Worm (Caenorhabditis elegans) whole organism, mixed stage, embryonic: ENCODE data around the gene Y73F4A.2.

Experiments used
- M03D4.4 ChIP-seq: sonication (generic microtip); optimal IDR thresholded peaks from 2 replicates; lab custom pipeline; 2017; ENCODE audit warnings: mild to moderate bottlenecking, missing genetic modification characterization, missing compliant biosample characterization
- bed-3 ChIP-seq: fragments of 200-800 bp; sonication (Bioruptor generic); optimal IDR thresholded peaks from 3 replicates; lab custom pipeline; 2018; ENCODE audit warnings: mild to moderate bottlenecking, missing genetic modification characterization, moderate library complexity, missing compliant biosample characterization
- blmp-1 ChIP-seq: fragments of 150-350 bp; optimal IDR thresholded peaks from 2 replicates; lab custom pipeline; 2014; ENCODE audit warnings: missing biosample characterization, missing genetic modification characterization
- ceh-39 ChIP-seq: fragments of 150-350 bp; optimal IDR thresholded peaks from 2 replicates; lab custom pipeline; 2014; ENCODE audit warnings: missing biosample characterization, missing genetic modification characterization
- ceh-43 ChIP-seq: fragments of 200-800 bp; sonication (Bioruptor generic); optimal IDR thresholded peaks from 2 replicates; lab custom pipeline; 2018; ENCODE audit warnings: mild to moderate bottlenecking, missing genetic modification characterization, moderate library complexity, missing compliant biosample characterization
- ceh-83 ChIP-seq: fragments of 200-800 bp; sonication (Bioruptor generic); optimal IDR thresholded peaks from 2 replicates; lab custom pipeline; 2018; ENCODE audit warnings: mild to moderate bottlenecking, missing genetic modification characterization, missing compliant biosample characterization
- cnd-1 ChIP-seq: fragments of 200-800 bp; sonication (Bioruptor generic); optimal IDR thresholded peaks from 2 replicates; lab custom pipeline; 2018; ENCODE audit warnings: mild to moderate bottlenecking, missing genetic modification characterization, missing compliant biosample characterization
- drap-1 ChIP-seq: fragments of 200-800 bp; sonication (Bioruptor generic); optimal IDR thresholded peaks from 3 replicates; lab custom pipeline; 2018; ENCODE audit warnings: mild to moderate bottlenecking, missing genetic modification characterization, missing compliant biosample characterization
- elt-1 ChIP-seq: sonication (generic microtip); optimal IDR thresholded peaks from 2 replicates; lab custom pipeline; 2017; ENCODE audit warnings: missing genetic modification characterization, mild to moderate bottlenecking, missing compliant biosample characterization, antibody characterized with exemption, moderate library complexity, borderline replicate concordance; ENCODE audit not compliant: insufficient read depth
- elt-3 ChIP-seq: fragments of 150-350 bp; optimal IDR thresholded peaks from 2 replicates; lab custom pipeline; 2014; ENCODE audit warnings: missing biosample characterization, missing genetic modification characterization
- flh-1 ChIP-seq: fragments of 200-800 bp; sonication (Bioruptor generic); optimal IDR thresholded peaks from 2 replicates; lab custom pipeline; 2018; ENCODE audit warnings: mild to moderate bottlenecking, missing genetic modification characterization, moderate library complexity, missing compliant biosample characterization
- ham-2 ChIP-seq: fragments of 200-800 bp; sonication (Bioruptor generic); optimal IDR thresholded peaks from 2 replicates; lab custom pipeline; 2018; ENCODE audit warnings: mild to moderate bottlenecking, missing genetic modification characterization, missing compliant biosample characterization
- hlh-1 ChIP-seq: fragments of 150-350 bp; optimal IDR thresholded peaks from 2 replicates; lab custom pipeline; 2014; ENCODE audit warnings: missing biosample characterization, missing genetic modification reagents, missing genetic modification characterization
- lin-13 ChIP-seq: fragments of 150-350 bp; optimal IDR thresholded peaks from 2 replicates; lab custom pipeline; 2014; ENCODE audit warnings: missing biosample characterization, missing genetic modification characterization
- lin-32 ChIP-seq: fragments of 200-800 bp; sonication (Bioruptor generic); optimal IDR thresholded peaks from 2 replicates; lab custom pipeline; 2018; ENCODE audit warnings: mild to moderate bottlenecking, missing genetic modification characterization, missing compliant biosample characterization
- lsy-2 ChIP-seq: fragments of 150-350 bp; optimal IDR thresholded peaks from 2 replicates; lab custom pipeline; 2014; ENCODE audit warnings: missing biosample characterization, missing genetic modification characterization
- mab-5 ChIP-seq: fragments of 150-350 bp; optimal IDR thresholded peaks from 2 replicates; lab custom pipeline; 2014; ENCODE audit warnings: missing biosample characterization, missing genetic modification characterization
- mep-1 ChIP-seq: fragments of 150-350 bp; optimal IDR thresholded peaks from 2 replicates; lab custom pipeline; 2017; ENCODE audit warnings: missing biosample characterization, missing genetic modification reagents, missing genetic modification characterization, inconsistent platforms
- mls-2 ChIP-seq: sonication (generic microtip); optimal IDR thresholded peaks from 2 replicates; lab custom pipeline; 2016; ENCODE audit warnings: mild to moderate bottlenecking, missing genetic modification characterization, moderate library complexity, missing compliant biosample characterization
- nhr-12 ChIP-seq: fragments of 150-350 bp; optimal IDR thresholded peaks from 2 replicates; lab custom pipeline; 2014; ENCODE audit warnings: missing biosample characterization, missing genetic modification characterization
- nhr-2 ChIP-seq: fragments of 150-350 bp; optimal IDR thresholded peaks from 2 replicates; lab custom pipeline; 2014; ENCODE audit warnings: missing biosample characterization, missing genetic modification characterization
- nhr-28 ChIP-seq: fragments of 150-350 bp; optimal IDR thresholded peaks from 2 replicates; lab custom pipeline; 2014; ENCODE audit warnings: missing biosample characterization, missing genetic modification characterization
- pha-4 ChIP-seq: fragments of 150-350 bp; optimal IDR thresholded peaks from 2 replicates; lab custom pipeline; 2018; ENCODE audit warnings: missing biosample characterization, missing genetic modification reagents, missing genetic modification characterization
- snpc-4 ChIP-seq: fragments of 150-350 bp; optimal IDR thresholded peaks from 2 replicates; lab custom pipeline; 2014; ENCODE audit warnings: missing biosample characterization, missing genetic modification characterization
- sptf-1 ChIP-seq: sonication (generic microtip); optimal IDR thresholded peaks from 2 replicates; lab custom pipeline; 2017; ENCODE audit warnings: mild to moderate bottlenecking, missing genetic modification characterization, moderate library complexity, missing compliant biosample characterization
- tbx-8 ChIP-seq: fragments of 200-800 bp; sonication (Bioruptor generic); optimal IDR thresholded peaks from 2 replicates; lab custom pipeline; 2018; ENCODE audit warnings: mild to moderate bottlenecking, missing genetic modification characterization, moderate library complexity, missing compliant biosample characterization
- unc-39 ChIP-seq: fragments of 150-350 bp; optimal IDR thresholded peaks from 2 replicates; lab custom pipeline; 2014; ENCODE audit warnings: missing biosample characterization, missing genetic modification characterization
- unc-62 ChIP-seq: fragments of 150-350 bp; optimal IDR thresholded peaks from 2 replicates; lab custom pipeline; 2014; ENCODE audit warnings: missing biosample characterization, missing genetic modification reagents, missing genetic modification characterization
- zip-8 ChIP-seq: fragments of 150-350 bp; optimal IDR thresholded peaks from 2 replicates; lab custom pipeline; 2014; ENCODE audit warnings: missing biosample characterization, missing genetic modification characterization
- ztf-11 ChIP-seq: fragments of 150-350 bp; optimal IDR thresholded peaks from 2 replicates; lab custom pipeline; 2014; ENCODE audit warnings: missing biosample characterization, missing genetic modification characterization

Gene Y73F4A.2

DNA sequence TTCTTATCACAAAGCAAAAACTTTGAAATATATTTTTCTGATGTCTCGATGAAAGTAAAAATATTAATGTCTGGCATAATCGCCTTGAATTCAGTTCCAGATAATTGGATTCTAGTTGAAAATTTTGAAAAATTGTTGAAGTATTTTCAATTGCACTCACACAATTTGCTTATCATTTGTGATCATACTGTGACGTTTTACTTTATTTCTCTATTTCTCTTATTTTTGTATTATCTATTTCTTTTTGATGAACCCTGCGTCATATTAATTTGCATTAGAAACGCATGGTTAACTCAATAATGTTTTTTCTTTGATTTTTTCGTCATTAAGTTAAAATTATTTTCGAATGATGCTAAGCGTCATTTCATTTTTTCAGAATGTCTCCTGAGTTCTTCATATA lies 32.9 kb downstream of the Y73F4A.2 start, which contains the start of gene C53D6.11:
C53D6.11 (plus strand) TSS at position 328 of the 400 bp plus-strand sequence.
- TF ChIP-seq nhr-12 (tag; lab: Kevin White, UChicago) = no peak
- TF ChIP-seq snpc-4 (tag; lab: Kevin White, UChicago) = no peak
- TF ChIP-seq ham-2 (GFP tag; lab: Kevin White, UChicago) = no peak
- no peak for TF ChIP-seq ceh-43 (GFP tag; lab: Kevin White, UChicago)
- no peak for TF ChIP-seq drap-1 (GFP tag; lab: Kevin White, UChicago)
- TF ChIP-seq ztf-11 (tag; lab: Kevin White, UChicago) = no peak
- TF ChIP-seq, all 35 proteins: peak for 0

DNA sequence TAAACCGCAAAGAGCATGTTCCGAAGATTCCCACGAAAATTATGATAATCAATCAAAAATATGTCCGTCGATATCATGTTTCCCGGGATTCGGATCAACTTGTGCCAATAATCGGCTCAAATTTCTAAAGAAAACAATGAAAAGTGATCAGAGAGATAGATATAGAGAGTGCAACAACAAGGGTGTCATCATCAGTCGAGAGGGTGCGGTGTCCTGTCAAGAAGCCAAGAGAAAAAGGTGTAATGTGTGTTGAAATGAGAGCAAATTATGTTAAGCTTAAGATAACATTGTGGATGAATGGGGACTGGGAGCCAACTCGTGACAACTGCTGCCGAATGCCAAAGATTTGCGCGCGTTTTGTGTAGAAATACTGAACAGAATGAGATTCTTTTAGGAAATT lies 35.2 kb downstream of the Y73F4A.2 start:
- TF ChIP-seq sptf-1 (tag; lab: Kevin White, UChicago) (no peak), elt-3 (no peak), blmp-1 (tag; lab: Kevin White, UChicago) (no peak), nhr-2 (no peak), unc-39 (tag; lab: Kevin White, UChicago) (no peak), ceh-39 (no peak), lin-13 (no peak), unc-62 (GFP tag; lab: Kevin White, UChicago) (peak; percentile 72), nhr-12 (tag; lab: Kevin White, UChicago) (no peak), nhr-28 (tag; lab: Kevin White, UChicago) (no peak), ztf-11 (tag; lab: Kevin White, UChicago) (no peak), hlh-1 (peak; percentile 74), ceh-43 (GFP tag; lab: Kevin White, UChicago) (no peak), mls-2 (tag; lab: Kevin White, UChicago) (no peak), cnd-1 (tag; lab: Kevin White, UChicago) (no peak), tbx-8 (GFP tag; lab: Kevin White, UChicago) (no peak)

DNA sequence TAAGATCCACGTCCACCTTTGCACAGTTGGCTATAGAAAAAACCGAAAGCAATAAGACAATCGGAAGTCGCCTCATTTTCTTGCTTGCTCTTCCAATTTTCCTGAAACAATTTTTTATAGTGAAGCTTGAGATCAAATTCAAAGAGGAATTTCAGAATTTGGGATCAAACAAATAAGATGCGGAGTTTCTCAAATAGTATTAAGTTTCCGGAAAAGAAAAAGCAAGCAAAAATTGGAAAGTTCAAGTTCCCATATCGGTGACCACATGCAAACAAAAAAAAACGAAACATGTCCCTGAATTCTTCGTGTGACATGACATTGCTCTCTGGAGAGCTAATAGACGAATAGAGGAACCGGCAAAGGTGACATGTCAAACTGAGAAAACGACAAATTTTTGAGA lies 37.8 kb downstream of the Y73F4A.2 start, which contains the start of gene unc-129:
unc-129 (minus strand) TSS at position 101 of the 400 bp plus-strand sequence.
- no peak for TF ChIP-seq cnd-1 (tag; lab: Kevin White, UChicago)
- no peak for TF ChIP-seq elt-3
- no peak for TF ChIP-seq ham-2 (GFP tag; lab: Kevin White, UChicago)
- no peak for TF ChIP-seq drap-1 (GFP tag; lab: Kevin White, UChicago)
- TF ChIP-seq bed-3 (GFP tag; lab: Kevin White, UChicago) = no peak
- TF ChIP-seq sptf-1 (tag; lab: Kevin White, UChicago) = no peak
- TF ChIP-seq ceh-83 (GFP tag; lab: Kevin White, UChicago) = no peak
- no peak for TF ChIP-seq mep-1
- TF ChIP-seq flh-1 (GFP tag; lab: Kevin White, UChicago) = no peak
- TF ChIP-seq zip-8 (tag; lab: Kevin White, UChicago) = no peak
- TF ChIP-seq elt-1 (tag; lab: Kevin White, UChicago) = no peak
- no peak for TF ChIP-seq mls-2 (tag; lab: Kevin White, UChicago)
- no peak for TF ChIP-seq ceh-39
- TF ChIP-seq lsy-2 (tag; lab: Kevin White, UChicago) = no peak
- TF ChIP-seq nhr-12 (tag; lab: Kevin White, UChicago) = no peak
- no peak for TF ChIP-seq nhr-28 (tag; lab: Kevin White, UChicago)
- TF ChIP-seq unc-39 (tag; lab: Kevin White, UChicago) = no peak
- no peak for TF ChIP-seq nhr-2
- TF ChIP-seq, all 35 proteins: peak for 0

DNA sequence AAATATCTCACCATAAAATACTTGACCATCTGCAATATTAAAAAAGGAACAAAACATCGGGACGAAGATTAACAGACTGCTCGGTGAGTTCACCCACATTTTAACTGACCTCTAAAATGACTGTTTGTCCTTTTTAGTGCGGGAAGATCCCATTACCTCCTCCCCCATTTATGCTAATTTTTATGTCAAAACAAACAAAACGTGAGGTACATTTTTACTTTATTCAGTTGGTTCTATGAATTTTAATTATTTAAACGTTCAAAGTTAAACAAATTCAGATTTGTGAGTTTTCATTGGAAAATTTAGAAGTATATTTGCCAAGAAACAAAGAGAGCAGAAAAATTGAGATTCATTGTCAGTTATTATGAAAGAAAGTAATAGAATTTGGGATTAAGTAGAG lies 40.5 kb downstream of the Y73F4A.2 start, which contains the start of gene C53D6.8:
C53D6.8 (minus strand) TSS at position 101 of the 400 bp plus-strand sequence.
- TF ChIP-seq nhr-2 = no peak

DNA sequence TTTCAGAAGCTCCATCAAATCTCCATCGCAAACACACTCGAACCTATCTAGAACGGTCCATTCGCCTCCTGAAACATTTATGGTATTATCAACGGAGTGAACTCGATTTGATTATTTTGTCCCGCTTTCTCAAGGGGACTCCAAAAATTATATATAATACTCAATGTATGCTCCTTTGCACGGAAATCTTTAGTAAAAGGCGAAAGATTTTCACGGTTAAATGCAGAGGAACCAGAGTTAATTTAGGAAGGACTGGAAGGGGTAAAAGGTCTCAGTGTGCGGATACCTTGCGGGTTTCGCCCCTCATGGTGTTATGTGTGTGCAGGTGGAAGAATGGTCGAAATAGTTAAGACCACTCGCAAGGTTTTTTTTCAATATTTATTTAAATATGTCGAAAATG lies 42.0 kb downstream of the Y73F4A.2 start:
- TF ChIP-seq pha-4 (tag; lab: Kevin White, UChicago) (no peak), M03D4.4 (tag; lab: Kevin White, UChicago) (no peak), zip-8 (tag; lab: Kevin White, UChicago) (no peak), ztf-11 (tag; lab: Kevin White, UChicago) (no peak), ceh-39 (no peak), mab-5 (tag; lab: Kevin White, UChicago) (no peak), lin-32 (GFP tag; lab: Kevin White, UChicago) (no peak)
